Fruit fly (Drosophila melanogaster) Kc167 (cell line): Measurements from ENCODE around the gene CG16820.

Experiments
- psq ChIP-seq: fragments of >200 bp; optimal IDR thresholded peaks from 2 replicates; lab custom pipeline; 2017; ENCODE audit warnings: missing external identifiers
- ttk ChIP-seq: sonication (Bioruptor generic); optimal IDR thresholded peaks from 2 replicates; lab custom pipeline; 2017; ENCODE audit warnings: missing external identifiers

DNA sequence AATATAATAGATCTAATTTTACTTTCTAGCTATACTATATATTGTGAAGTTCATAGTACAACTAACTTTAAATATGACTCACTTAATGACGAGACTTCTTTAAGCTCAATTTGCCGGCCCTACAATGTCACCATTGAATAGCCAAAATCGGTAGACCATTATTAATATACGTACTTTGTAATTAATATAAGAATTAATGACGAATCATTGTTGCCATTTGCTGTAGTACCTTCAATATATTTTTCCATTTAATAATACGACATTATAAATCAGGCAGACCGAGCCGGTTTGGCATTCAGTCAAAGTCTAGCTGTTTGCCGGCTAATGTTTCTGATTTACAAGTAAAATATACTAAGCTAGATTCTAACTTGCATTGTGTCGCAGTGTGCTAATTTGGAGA lies 6.3 kb upstream of the CG16820 start, which contains the start of gene Jhbp13:
- no peak for TF ChIP-seq ttk (lab: Kevin White, UChicago)
- no peak for TF ChIP-seq psq (lab: Kevin White, UChicago)
